Fruit fly (Drosophila melanogaster) whole organism, prepupa: Measurements from ENCODE around the gene Fas1.
A peak's percentile ranks its signal among the peaks of the same experiment; 100 is the strongest.

ENCODE experiments used
- CG10669 ChIP-seq: fragments of 200-800 bp; sonication (Bioruptor generic); optimal IDR thresholded peaks from 3 replicates; lab custom pipeline; 2018; ENCODE audit warnings: missing biosample characterization, mild to moderate bottlenecking, missing genetic modification characterization, moderate library complexity
- CG11762 ChIP-seq: fragments of 200-800 bp; sonication (Bioruptor generic); optimal IDR thresholded peaks from 3 replicates; lab custom pipeline; 2016; ENCODE audit warnings: missing biosample characterization, missing genetic modification characterization; ENCODE audit not compliant: insufficient read depth
- CG16779 ChIP-seq: fragments of 200-800 bp; sonication (Bioruptor generic); optimal IDR thresholded peaks from 3 replicates; lab custom pipeline; 2017; ENCODE audit warnings: missing biosample characterization, mild to moderate bottlenecking, missing genetic modification characterization
- CG3032 ChIP-seq: fragments of 200-800 bp; optimal IDR thresholded peaks from 2 replicates; lab custom pipeline; 2019; ENCODE audit warnings: missing biosample characterization, mild to moderate bottlenecking, missing genetic modification characterization, moderate library complexity
- CG31627 ChIP-seq: fragments of 200-800 bp; sonication (Bioruptor generic); optimal IDR thresholded peaks from 3 replicates; lab custom pipeline; 2016; ENCODE audit warnings: missing biosample characterization, missing genetic modification characterization
- CG6163 ChIP-seq: fragments of 200-800 bp; sonication (Bioruptor generic); IDR thresholded peaks from 3 replicates; pipeline ENCODE4 v1.3.6; 2022; ENCODE audit warnings: missing biosample characterization, missing genetic modification characterization
- CG6276 ChIP-seq: fragments of 200-800 bp; sonication (Bioruptor generic); optimal IDR thresholded peaks from 2 replicates; lab custom pipeline; 2017; ENCODE audit warnings: missing biosample characterization, mild to moderate bottlenecking, missing genetic modification characterization
- CG6792 ChIP-seq: fragments of 200-800 bp; sonication (Bioruptor generic); optimal IDR thresholded peaks from 3 replicates; lab custom pipeline; 2016; ENCODE audit warnings: missing biosample characterization, missing genetic modification characterization
- CG6854 ChIP-seq: fragments of 200-800 bp; sonication (Bioruptor generic); optimal IDR thresholded peaks from 2 replicates; lab custom pipeline; 2017; ENCODE audit warnings: missing biosample characterization, mild to moderate bottlenecking, missing genetic modification characterization
- CG7368 ChIP-seq: fragments of 200-800 bp; sonication (Bioruptor generic); optimal IDR thresholded peaks from 3 replicates; lab custom pipeline; 2016; ENCODE audit warnings: missing biosample characterization, missing genetic modification characterization
- CG8119 ChIP-seq: fragments of 200-800 bp; sonication (Bioruptor generic); IDR thresholded peaks from 3 replicates; pipeline ENCODE4 v1.3.6; 2022; ENCODE audit warnings: missing biosample characterization, missing genetic modification characterization
- CG8319 ChIP-seq: fragments of 200-800 bp; sonication (Bioruptor generic); optimal IDR thresholded peaks from 3 replicates; lab custom pipeline; 2016; ENCODE audit warnings: missing biosample characterization, missing genetic modification characterization
- CG8632 ChIP-seq: fragments of 200-800 bp; sonication (Bioruptor generic); optimal IDR thresholded peaks from 3 replicates; lab custom pipeline; 2016; ENCODE audit warnings: missing biosample characterization, missing genetic modification characterization
- Eip75B ChIP-seq: fragments of 200-800 bp; sonication (Bioruptor generic); optimal IDR thresholded peaks from 3 replicates; lab custom pipeline; 2016; ENCODE audit warnings: missing biosample characterization, missing genetic modification characterization
- Eip78C ChIP-seq: fragments of 200-800 bp; sonication (Bioruptor generic); peaks from one replicate; lab custom pipeline; 2016; ENCODE audit warnings: missing biosample characterization, missing genetic modification characterization
- Eip93F ChIP-seq: fragments of 200-800 bp; sonication (Bioruptor generic); optimal IDR thresholded peaks from 2 replicates; lab custom pipeline; 2016; ENCODE audit warnings: missing biosample characterization, mild to moderate bottlenecking, missing genetic modification characterization
- Hr39 ChIP-seq: fragments of 200-800 bp; sonication (Bioruptor generic); optimal IDR thresholded peaks from 2 replicates; lab custom pipeline; 2016; ENCODE audit warnings: missing biosample characterization, missing genetic modification characterization
- Lpt ChIP-seq: fragments of 200-800 bp; sonication (Bioruptor generic); optimal IDR thresholded peaks from 3 replicates; lab custom pipeline; 2016; ENCODE audit warnings: missing biosample characterization, missing genetic modification characterization
- Smox ChIP-seq: fragments of 200-800 bp; sonication (Bioruptor generic); optimal IDR thresholded peaks from 3 replicates; lab custom pipeline; 2016; ENCODE audit warnings: missing biosample characterization, missing genetic modification characterization
- Sox14 ChIP-seq: fragments of 200-800 bp; sonication (Bioruptor generic); optimal IDR thresholded peaks from 3 replicates; lab custom pipeline; 2016; ENCODE audit warnings: missing biosample characterization, missing genetic modification characterization
- acj6 ChIP-seq: fragments of 200-800 bp; sonication (Bioruptor generic); optimal IDR thresholded peaks from 3 replicates; lab custom pipeline; 2016; ENCODE audit warnings: missing biosample characterization, missing genetic modification characterization
- cyc ChIP-seq: fragments of 200-800 bp; sonication (Bioruptor generic); optimal IDR thresholded peaks from 3 replicates; lab custom pipeline; 2016; ENCODE audit warnings: missing biosample characterization, missing genetic modification characterization
- dac ChIP-seq: fragments of 200-800 bp; sonication (Bioruptor generic); optimal IDR thresholded peaks from 2 replicates; lab custom pipeline; 2017; ENCODE audit warnings: missing biosample characterization, mild to moderate bottlenecking, missing genetic modification characterization
- dsx ChIP-seq: fragments of 200-800 bp; optimal IDR thresholded peaks from 3 replicates; lab custom pipeline; 2019; ENCODE audit warnings: missing biosample characterization, mild to moderate bottlenecking, missing genetic modification characterization, moderate library complexity; ENCODE audit not compliant: poor library complexity, severe bottlenecking
- eg ChIP-seq: fragments of 200-800 bp; sonication (Bioruptor generic); IDR thresholded peaks from 3 replicates; pipeline ENCODE4 v1.3.6; 2022; ENCODE audit warnings: missing biosample characterization, missing genetic modification characterization
- esn ChIP-seq: fragments of 200-800 bp; sonication (Bioruptor generic); optimal IDR thresholded peaks from 2 replicates; lab custom pipeline; 2016; ENCODE audit warnings: missing biosample characterization, mild to moderate bottlenecking, missing genetic modification characterization, moderate library complexity
- fd59A ChIP-seq: fragments of 200-800 bp; sonication (Bioruptor generic); optimal IDR thresholded peaks from 2 replicates; lab custom pipeline; 2017; ENCODE audit warnings: missing biosample characterization, mild to moderate bottlenecking, missing genetic modification characterization, missing genetic modification reagents
- fkh ChIP-seq: fragments of 200-800 bp; sonication (Bioruptor generic); optimal IDR thresholded peaks from 3 replicates; lab custom pipeline; 2017; ENCODE audit warnings: missing biosample characterization, mild to moderate bottlenecking, missing genetic modification characterization, moderate library complexity
- lz ChIP-seq: fragments of 200-800 bp; sonication (Bioruptor generic); optimal IDR thresholded peaks from 3 replicates; lab custom pipeline; 2016; ENCODE audit warnings: missing biosample characterization, missing genetic modification characterization
- net ChIP-seq: fragments of 200-800 bp; sonication (Bioruptor generic); optimal IDR thresholded peaks from 3 replicates; lab custom pipeline; 2016; ENCODE audit warnings: missing biosample characterization, missing genetic modification characterization
- spab ChIP-seq: fragments of 200-800 bp; sonication (Bioruptor generic); optimal IDR thresholded peaks from 2 replicates; lab custom pipeline; 2017; ENCODE audit warnings: missing biosample characterization, mild to moderate bottlenecking, missing genetic modification characterization, missing genetic modification reagents
- svp ChIP-seq: fragments of 200-800 bp; sonication (Bioruptor generic); peaks from one replicate; lab custom pipeline; 2016; ENCODE audit warnings: missing biosample characterization, missing genetic modification characterization
- topi ChIP-seq: fragments of 200-800 bp; sonication (Bioruptor generic); optimal IDR thresholded peaks from 3 replicates; lab custom pipeline; 2016; ENCODE audit warnings: missing biosample characterization, missing genetic modification characterization
- vri ChIP-seq: fragments of 200-800 bp; sonication (Bioruptor generic); optimal IDR thresholded peaks from 3 replicates; lab custom pipeline; 2016; ENCODE audit warnings: missing biosample characterization, mild to moderate bottlenecking, missing genetic modification characterization

Gene Fas1

DNA sequence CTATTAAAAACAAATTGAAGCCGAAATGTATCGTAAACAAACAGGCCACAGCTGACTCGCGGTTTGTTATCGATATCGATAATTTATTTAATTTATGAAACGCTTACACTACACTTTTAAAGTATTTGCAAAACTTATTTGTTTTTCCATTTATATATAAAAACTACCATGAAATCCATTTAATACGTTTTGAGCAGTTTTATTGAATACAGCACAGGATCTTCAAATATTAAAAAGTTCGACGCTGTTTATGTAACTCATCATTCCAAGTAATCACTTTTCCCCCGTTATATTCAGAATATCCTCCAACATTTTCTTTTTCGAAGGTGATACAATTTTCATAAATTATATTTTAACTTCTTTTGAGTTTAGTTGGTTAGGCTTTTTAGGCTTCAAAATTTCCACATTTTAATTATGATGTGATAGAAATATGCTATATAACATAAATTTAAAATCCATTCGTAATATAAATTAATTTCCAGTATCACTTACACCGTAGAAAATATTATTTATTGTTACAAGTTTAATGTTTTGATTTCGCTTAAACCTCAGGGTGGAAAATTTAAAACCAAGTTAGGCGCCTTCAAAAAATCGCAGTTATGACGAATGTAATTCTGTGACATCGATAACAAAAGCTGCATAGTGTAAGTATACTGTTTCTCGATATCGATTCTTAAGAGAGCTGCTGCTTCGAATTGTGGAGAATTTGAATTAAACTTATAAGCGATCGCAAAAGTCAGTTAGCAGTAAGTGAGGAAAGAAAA lies 22.1 kb downstream of the Fas1 start, which contains the start of the genes CG10324 and CCT3 (continued):
- TF ChIP-seq CG7368 (no peak), Sox14 (GFP tag; lab: Kevin White, UChicago) (peak; percentile 60), fd59A (GFP tag; lab: Kevin White, UChicago) (no peak), CG3032 (tag; lab: Kevin White, UChicago) (peak; percentile 77), CG11762 (GFP tag; lab: Kevin White, UChicago) (peak; percentile 53), vri (GFP tag; lab: Kevin White, UChicago) (no peak), CG8632 (GFP tag; lab: Kevin White, UChicago) (no peak), lz (peak; percentile 69), CG16779 (no peak), CG31627 (GFP tag; lab: Kevin White, UChicago) (peak; percentile 66), fkh (GFP tag; lab: Kevin White, UChicago) (peak; percentile 52), Smox (GFP tag; lab: Kevin White, UChicago) (no peak), topi (peak; percentile 68), svp (GFP tag; lab: Kevin White, UChicago) (no peak), spab (GFP tag; lab: Kevin White, UChicago) (no peak), eg (GFP tag; lab: Robert Waterston, UW) (no peak; the same call in 2 of the 3 replicates), dac (GFP tag; lab: Kevin White, UChicago) (no peak), CG10669 (no peak), CG6276 (GFP tag; lab: Kevin White, UChicago) (no peak), CG8119 (GFP tag; lab: Robert Waterston, UW) (peak; percentile 65; the same call in 2 of the 3 replicates)

DNA sequence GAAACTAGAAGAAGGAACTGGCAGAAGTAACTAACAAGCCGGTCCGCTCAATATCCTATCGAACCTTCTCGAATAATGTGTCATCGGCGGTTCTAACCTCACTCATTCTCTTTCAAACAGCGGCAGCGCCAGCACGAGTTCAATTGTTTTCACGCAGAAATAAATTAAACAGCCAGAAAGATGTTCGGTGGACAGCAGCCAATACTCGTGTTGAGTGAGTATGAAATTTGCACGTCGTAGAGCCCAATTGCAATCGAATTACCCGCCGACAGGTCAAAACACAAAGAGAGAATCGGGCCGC lies 22.6 kb downstream of the Fas1 start:
- no peak for TF ChIP-seq acj6 (GFP tag; lab: Kevin White, UChicago)
- TF ChIP-seq cyc (GFP tag; lab: Kevin White, UChicago): no peak
- peak; percentile 53 for TF ChIP-seq CG6854 (GFP tag; lab: Kevin White, UChicago)
- TF ChIP-seq, all 60 proteins: peak for 1

DNA sequence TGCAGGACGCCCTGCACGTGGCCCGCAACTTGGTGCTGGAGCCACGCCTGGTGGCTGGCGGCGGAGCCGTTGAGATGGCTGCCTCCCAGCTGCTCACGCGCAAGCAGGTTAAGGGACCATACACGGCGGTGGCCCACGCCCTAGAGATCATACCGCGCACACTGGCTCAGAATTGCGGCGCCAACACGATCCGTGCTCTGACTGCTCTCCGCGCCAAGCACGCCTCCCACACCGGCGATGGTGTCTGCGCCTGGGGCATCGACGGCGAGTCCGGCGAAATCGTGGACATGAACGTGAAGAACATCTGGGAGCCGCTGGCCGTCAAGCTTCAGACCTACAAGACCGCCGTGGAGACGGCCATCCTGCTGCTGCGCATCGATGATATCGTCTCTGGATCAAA lies 24.2 kb downstream of the Fas1 start:
- TF ChIP-seq CG8119 (GFP tag; lab: Robert Waterston, UW) (no peak), CG8319 (no peak), dsx (GFP tag; lab: Kevin White, UChicago) (no peak), net (GFP tag; lab: Kevin White, UChicago) (no peak), Eip75B (GFP tag; lab: Kevin White, UChicago) (no peak), CG31627 (GFP tag; lab: Kevin White, UChicago) (no peak), CG6792 (GFP tag; lab: Kevin White, UChicago) (no peak), lz (no peak), vri (GFP tag; lab: Kevin White, UChicago) (no peak), CG6163 (GFP tag; lab: Robert Waterston, UW) (no peak), Hr39 (GFP tag; lab: Kevin White, UChicago) (no peak)
- TF ChIP-seq, all 60 proteins: peak for 0

DNA sequence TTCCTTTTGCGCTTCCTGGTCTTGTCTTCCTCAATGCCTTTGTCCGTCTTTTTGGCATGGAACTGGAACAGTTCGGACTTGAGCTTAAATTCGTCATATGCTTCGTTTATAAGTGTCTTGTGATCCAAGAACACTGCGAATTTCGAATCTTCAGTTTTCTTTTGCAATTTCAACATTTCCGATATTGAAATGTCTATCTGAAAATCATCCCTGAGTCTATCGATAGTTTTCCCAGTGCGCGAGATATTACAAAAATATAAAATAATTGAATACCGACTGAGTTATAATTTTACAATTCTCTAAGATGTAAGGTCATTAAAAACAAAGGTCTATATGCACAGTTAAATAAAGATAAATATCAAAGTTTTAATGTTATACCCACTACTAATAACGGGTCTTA lies 25.9 kb downstream of the Fas1 start, which contains the start of gene Mettl4:
Gene Mettl4 (minus strand): TSS at position 208 of the 400 bp plus-strand sequence.
- TF ChIP-seq Eip93F (GFP tag; lab: Kevin White, UChicago) (no peak), esn (GFP tag; lab: Kevin White, UChicago) (no peak), Lpt (GFP tag; lab: Kevin White, UChicago) (no peak), CG8319 (no peak), CG10669 (no peak), Eip78C (GFP tag; lab: Kevin White, UChicago) (peak; percentile 34)
